Worm (Caenorhabditis elegans): Measurements from ENCODE around the gene F38B7.17.

- no peak for TF ChIP-seq dao-5 (tag; optimal IDR thresholded peaks at IDR 0.05)
- TF ChIP-seq W03F9.2 (tag; optimal IDR thresholded peaks at IDR 0.05): no peak
- TF ChIP-seq him-1 (tag; optimal IDR thresholded peaks at IDR 0.05): no peak
These were observed 12.1 kb downstream of the F38B7.17 start for ce11 chrV:11536667-11537066.
